Worm (Caenorhabditis elegans) whole organism, L2 larva: Measurements from ENCODE around the gene C17C3.3.

ENCODE experiments used
- ceh-82 ChIP-seq: fragments of 150-350 bp; optimal IDR thresholded peaks from 2 replicates; lab custom pipeline; 2014; ENCODE audit warnings: missing biosample characterization, missing genetic modification characterization
- lsy-2 ChIP-seq, 2 experiments: fragments of 150-350 bp in 1 of 2; sonication (generic microtip) in 1 of 2; optimal IDR thresholded peaks; 2 replicates each; lab custom pipeline; 2014 to 2017; ENCODE audit warnings: missing biosample characterization in 2 of 2, missing genetic modification characterization in 2 of 2
- mab-5 ChIP-seq: fragments of 150-350 bp; optimal IDR thresholded peaks from 2 replicates; lab custom pipeline; 2014; ENCODE audit warnings: missing biosample characterization, missing genetic modification characterization
- nhr-11 ChIP-seq: fragments of 150-350 bp; optimal IDR thresholded peaks from 2 replicates; lab custom pipeline; 2014; ENCODE audit warnings: missing biosample characterization, missing genetic modification characterization
- nhr-12 ChIP-seq: fragments of 150-350 bp; optimal IDR thresholded peaks from 2 replicates; lab custom pipeline; 2014; ENCODE audit warnings: missing biosample characterization, missing genetic modification characterization
- sem-4 ChIP-seq: fragments of 150-350 bp; optimal IDR thresholded peaks from 2 replicates; lab custom pipeline; 2014; ENCODE audit warnings: missing biosample characterization, missing genetic modification reagents, missing genetic modification characterization
- unc-39 ChIP-seq: fragments of 150-350 bp; optimal IDR thresholded peaks from 2 replicates; lab custom pipeline; 2014; ENCODE audit warnings: missing biosample characterization, missing genetic modification characterization
- unc-55 ChIP-seq: fragments of 150-350 bp; sonication (generic microtip); optimal IDR thresholded peaks from 3 replicates; lab custom pipeline; 2014; ENCODE audit warnings: missing biosample characterization, missing genetic modification reagents, missing genetic modification characterization
- ztf-11 ChIP-seq: sonication (generic microtip); optimal IDR thresholded peaks from 2 replicates; lab custom pipeline; 2017; ENCODE audit warnings: missing biosample characterization, missing genetic modification characterization

DNA sequence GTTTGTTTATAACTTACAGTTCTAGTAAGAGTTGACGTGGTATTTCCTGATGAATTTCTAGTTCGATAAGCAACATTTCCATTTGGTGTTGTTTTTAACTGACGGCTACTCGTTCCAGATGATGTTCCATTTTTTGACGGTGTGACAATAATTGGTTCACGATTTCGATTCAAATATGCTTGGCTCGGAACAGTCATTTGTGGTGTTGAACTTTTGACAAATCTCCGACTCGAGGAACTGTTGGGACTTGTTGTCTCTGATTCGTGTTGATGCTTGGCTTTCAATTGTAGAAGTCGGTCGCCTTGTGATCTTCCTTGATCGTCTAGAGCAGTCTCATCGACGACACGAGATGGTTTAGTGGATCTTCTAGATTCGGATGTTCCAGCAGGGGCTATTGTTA, 30.0 kb downstream of the C17C3.3 start:
- TF ChIP-seq unc-55 (GFP tag; lab: Kevin White, UChicago), result no peak
- no peak for TF ChIP-seq ceh-82 (tag; lab: Kevin White, UChicago)
- no peak for TF ChIP-seq nhr-12 (tag; lab: Kevin White, UChicago)
- TF ChIP-seq lsy-2 (tag; optimal IDR thresholded peaks at IDR 0.05; lab: Kevin White, UChicago), result no peak
- TF ChIP-seq ztf-11 (tag; lab: Kevin White, UChicago), result no peak
- no peak for TF ChIP-seq unc-39
- TF ChIP-seq nhr-11 (tag; lab: Kevin White, UChicago), result no peak
- no peak for TF ChIP-seq sem-4 (tag; lab: Kevin White, UChicago)
- TF ChIP-seq mab-5, result no peak
